Worm (Caenorhabditis elegans): ENCODE results near the gene snai-1.

ce11 chrIV:313615-314014 lies at the start of gene snai-1:
- TF ChIP-seq C34F6.9 (tag; optimal IDR thresholded peaks at IDR 0.05) (no peak), crh-2 (tag; optimal IDR thresholded peaks at IDR 0.05) (no peak)

Data from whole organism, L2 larva.